Worm (Caenorhabditis elegans) whole organism, late embryonic: ENCODE results near the gene twk-13.

ENCODE experiments used
- C38D4.7 ChIP-seq: fragments of 200-800 bp; sonication (Bioruptor generic); optimal IDR thresholded peaks from 2 replicates; lab custom pipeline; 2018; ENCODE audit warnings: mild to moderate bottlenecking, missing genetic modification characterization, moderate library complexity, missing compliant biosample characterization
- K02D7.2 ChIP-seq: sonication (generic microtip); optimal IDR thresholded peaks from 2 replicates; lab custom pipeline; 2017; ENCODE audit warnings: mild to moderate bottlenecking, missing genetic modification characterization, missing compliant biosample characterization
- ahr-1 ChIP-seq: sonication (generic microtip); optimal IDR thresholded peaks from 2 replicates; lab custom pipeline; 2016; ENCODE audit warnings: missing genetic modification characterization, missing compliant biosample characterization
- ceh-18 ChIP-seq: sonication (generic microtip); optimal IDR thresholded peaks from 2 replicates; lab custom pipeline; 2016; ENCODE audit warnings: missing genetic modification characterization, missing compliant biosample characterization
- ceh-22 ChIP-seq: sonication (generic microtip); optimal IDR thresholded peaks from 2 replicates; lab custom pipeline; 2017; ENCODE audit warnings: missing biosample characterization, missing genetic modification characterization
- ceh-30 ChIP-seq: fragments of 150-350 bp; optimal IDR thresholded peaks from 2 replicates; lab custom pipeline; 2014; ENCODE audit warnings: missing biosample characterization, missing genetic modification characterization
- ceh-31 ChIP-seq: sonication (generic microtip); optimal IDR thresholded peaks from 2 replicates; lab custom pipeline; 2016; ENCODE audit warnings: missing genetic modification characterization, missing compliant biosample characterization
- ceh-9 ChIP-seq: sonication (generic microtip); optimal IDR thresholded peaks from 2 replicates; lab custom pipeline; 2016; ENCODE audit warnings: mild to moderate bottlenecking, missing genetic modification characterization, inconsistent platforms, missing compliant biosample characterization
- dve-1 ChIP-seq: sonication (generic microtip); optimal IDR thresholded peaks from 2 replicates; lab custom pipeline; 2017; ENCODE audit warnings: antibody characterized with exemption, mild to moderate bottlenecking, missing genetic modification characterization, missing compliant biosample characterization
- elt-2 ChIP-seq: sonication (generic microtip); optimal IDR thresholded peaks from 2 replicates; lab custom pipeline; 2016; ENCODE audit warnings: missing genetic modification reagents, missing genetic modification characterization, missing compliant biosample characterization
- ets-4 ChIP-seq: sonication (generic microtip); optimal IDR thresholded peaks from 2 replicates; lab custom pipeline; 2016; ENCODE audit warnings: missing genetic modification characterization, missing compliant biosample characterization
- fkh-10 ChIP-seq: fragments of 150-350 bp; optimal IDR thresholded peaks from 2 replicates; lab custom pipeline; 2014; ENCODE audit warnings: missing biosample characterization, missing genetic modification reagents, missing genetic modification characterization
- fkh-6 ChIP-seq: sonication (generic microtip); optimal IDR thresholded peaks from 2 replicates; lab custom pipeline; 2016; ENCODE audit warnings: missing genetic modification characterization, missing compliant biosample characterization
- gmeb-2 ChIP-seq: sonication (generic microtip); optimal IDR thresholded peaks from 2 replicates; lab custom pipeline; 2016; ENCODE audit warnings: missing genetic modification characterization, inconsistent platforms, missing compliant biosample characterization
- hlh-13 ChIP-seq: fragments of 200-800 bp; sonication (Bioruptor generic); optimal IDR thresholded peaks from 2 replicates; lab custom pipeline; 2018; ENCODE audit warnings: mild to moderate bottlenecking, missing genetic modification characterization, missing compliant biosample characterization
- hlh-15 ChIP-seq: sonication (generic microtip); optimal IDR thresholded peaks from 2 replicates; lab custom pipeline; 2016; ENCODE audit warnings: missing genetic modification characterization, missing compliant biosample characterization
- hlh-6 ChIP-seq: sonication (generic microtip); optimal IDR thresholded peaks from 2 replicates; lab custom pipeline; 2016; ENCODE audit warnings: missing genotype, missing genetic modification characterization, missing compliant biosample characterization
- hlh-8 ChIP-seq: sonication (generic microtip); optimal IDR thresholded peaks from 2 replicates; lab custom pipeline; 2016; ENCODE audit warnings: missing genotype, missing genetic modification characterization, missing compliant biosample characterization
- madf-2 ChIP-seq: sonication (generic microtip); optimal IDR thresholded peaks from 2 replicates; lab custom pipeline; 2017; ENCODE audit warnings: missing genetic modification characterization, missing compliant biosample characterization
- mec-3 ChIP-seq: sonication (generic microtip); optimal IDR thresholded peaks from 2 replicates; lab custom pipeline; 2016; ENCODE audit warnings: borderline replicate concordance, missing genetic modification characterization, missing compliant biosample characterization
- nfya-1 ChIP-seq: sonication (generic microtip); optimal IDR thresholded peaks from 2 replicates; lab custom pipeline; 2017; ENCODE audit warnings: missing genetic modification characterization, mild to moderate bottlenecking, missing compliant biosample characterization, antibody characterized with exemption, moderate library complexity
- nhr-232 ChIP-seq: sonication (generic microtip); optimal IDR thresholded peaks from 2 replicates; lab custom pipeline; 2016; ENCODE audit warnings: missing genetic modification characterization, missing compliant biosample characterization
- odd-2 ChIP-seq: sonication (generic microtip); optimal IDR thresholded peaks from 2 replicates; lab custom pipeline; 2017; ENCODE audit warnings: antibody characterized with exemption, mild to moderate bottlenecking, missing genetic modification characterization, missing compliant biosample characterization
- pax-1 ChIP-seq: fragments of 150-350 bp; optimal IDR thresholded peaks from 2 replicates; lab custom pipeline; 2014; ENCODE audit warnings: missing biosample characterization, missing genetic modification characterization
- pha-2 ChIP-seq: sonication (generic microtip); optimal IDR thresholded peaks from 2 replicates; lab custom pipeline; 2017; ENCODE audit warnings: mild to moderate bottlenecking, missing genetic modification characterization, missing compliant biosample characterization
- ref-2 ChIP-seq: sonication (generic microtip); optimal IDR thresholded peaks from 2 replicates; lab custom pipeline; 2016; ENCODE audit warnings: missing genetic modification characterization, missing compliant biosample characterization
- sox-2 ChIP-seq: fragments of 200-800 bp; sonication (Bioruptor generic); IDR thresholded peaks from 2 replicates; pipeline ENCODE4 v1.3.6; 2022; ENCODE audit warnings: missing genetic modification reagents, missing genetic modification characterization, missing compliant biosample characterization
- syd-9 ChIP-seq: sonication (generic microtip); optimal IDR thresholded peaks from 2 replicates; lab custom pipeline; 2016; ENCODE audit warnings: mild to moderate bottlenecking, missing genetic modification characterization, moderate library complexity, missing compliant biosample characterization
- tbx-2 ChIP-seq: sonication (generic microtip); optimal IDR thresholded peaks from 2 replicates; lab custom pipeline; 2016; ENCODE audit warnings: missing genetic modification characterization, missing compliant biosample characterization
- unc-3 ChIP-seq, 2 experiments: fragments of 200-800 bp in 1 of 2; sonication (Bioruptor generic) in 1 of 2; sonication (generic microtip) in 1 of 2; conservative IDR thresholded peaks in 1 of 2; optimal IDR thresholded peaks in 1 of 2; 2 replicates each; pipeline versions ENCODE4 v1.3.6 to Lab custom; 2016 to 2022; ENCODE audit warnings: missing compliant biosample characterization in 2 of 2, missing genetic modification characterization in 2 of 2, missing genetic modification reagents in 1 of 2
- unc-42 ChIP-seq: sonication (generic microtip); optimal IDR thresholded peaks from 2 replicates; lab custom pipeline; 2016; ENCODE audit warnings: missing genotype, missing genetic modification characterization, missing compliant biosample characterization
- unc-55 ChIP-seq: sonication (generic microtip); optimal IDR thresholded peaks from 2 replicates; lab custom pipeline; 2017; ENCODE audit warnings: missing biosample characterization, missing genetic modification reagents, missing genetic modification characterization
- unc-86 ChIP-seq: sonication (generic microtip); optimal IDR thresholded peaks from 2 replicates; lab custom pipeline; 2016; ENCODE audit warnings: missing genetic modification characterization, missing compliant biosample characterization
- zip-5 ChIP-seq: sonication (generic microtip); optimal IDR thresholded peaks from 2 replicates; lab custom pipeline; 2016; ENCODE audit warnings: missing genetic modification characterization, missing compliant biosample characterization
- ztf-16 ChIP-seq: sonication (generic microtip); optimal IDR thresholded peaks from 2 replicates; lab custom pipeline; 2017; ENCODE audit warnings: missing genetic modification characterization, missing compliant biosample characterization

Gene twk-13

DNA sequence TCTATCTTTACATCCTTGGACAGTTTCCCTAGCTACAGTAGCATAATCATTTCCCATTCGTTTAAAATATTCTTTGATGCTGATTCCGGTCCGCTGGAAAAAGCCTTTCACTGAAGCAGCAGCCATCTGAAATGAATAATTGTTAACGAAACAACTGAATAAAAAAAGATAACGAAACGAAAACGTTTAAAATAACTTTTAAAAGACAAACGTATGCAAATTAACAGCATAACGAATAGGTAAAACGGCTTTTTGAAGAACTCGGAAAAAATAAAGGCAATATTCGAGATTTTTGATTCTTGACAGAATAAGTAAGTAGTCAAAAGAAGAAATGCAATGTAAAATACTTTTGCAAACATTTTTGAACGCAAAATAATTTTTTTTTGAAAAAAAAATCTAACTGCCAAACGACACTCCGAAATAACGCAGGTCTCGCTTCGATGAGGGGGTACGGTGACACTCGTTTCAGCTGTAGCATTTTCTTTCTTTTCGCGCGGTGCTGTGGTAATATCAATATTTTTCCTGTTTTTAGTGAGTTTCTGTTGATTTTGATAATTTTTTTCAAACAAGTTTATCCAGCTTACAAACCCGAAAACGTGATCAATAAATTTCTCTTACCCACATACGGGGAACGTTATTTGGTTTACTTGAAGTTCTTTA is 19.8 kb downstream of the twk-13 start, which contains the start of the genes R04F11.5 and R04F11.2:
Gene R04F11.5 (minus strand): TSS at position 126 of the 660 bp plus-strand sequence.
Gene R04F11.2 (plus strand): TSS at position 488 of the 660 bp plus-strand sequence.
- TF ChIP-seq pax-1 (tag; lab: Kevin White, UChicago) (no peak), ceh-31 (peak; percentile 53), nfya-1 (tag; lab: Kevin White, UChicago) (peak; percentile 84), unc-55 (GFP tag; lab: Kevin White, UChicago) (no peak), ceh-18 (peak; percentile 8), ref-2 (tag; lab: Kevin White, UChicago) (peak; percentile 12), dve-1 (tag; lab: Kevin White, UChicago) (no peak), unc-42 (peak; percentile 15), nhr-232 (no peak), C38D4.7 (GFP tag; lab: Kevin White, UChicago) (no peak), fkh-10 (GFP tag; lab: Kevin White, UChicago) (peak; percentile 6)

DNA sequence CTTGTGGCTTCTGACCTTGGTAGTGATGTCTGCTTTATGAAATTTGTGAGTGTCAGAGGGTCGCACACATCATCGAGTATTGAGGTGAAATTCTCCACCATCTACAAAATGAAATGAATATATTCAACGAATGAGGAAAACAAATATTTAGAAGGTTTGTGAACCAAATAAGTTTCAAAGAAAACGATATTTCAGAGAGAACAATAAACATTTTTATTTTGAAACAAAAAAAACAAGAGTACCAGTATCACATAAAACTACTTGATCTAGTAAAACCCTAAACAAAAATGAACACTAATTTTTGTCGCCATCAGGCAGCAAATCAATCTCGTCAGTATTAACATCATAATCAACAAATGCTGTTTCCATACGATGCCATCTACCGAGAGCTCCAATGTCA is 20.7 kb downstream of the twk-13 start, which contains the start of gene R04F11.3:
Gene R04F11.3 (minus strand): TSS at position 101 of the 400 bp plus-strand sequence.
- no peak for TF ChIP-seq elt-2 (tag; lab: Kevin White, UChicago)
- TF ChIP-seq unc-86 (tag; lab: Kevin White, UChicago) = no peak
- TF ChIP-seq gmeb-2 (tag; lab: Kevin White, UChicago) = no peak
- no peak for TF ChIP-seq sox-2 (GFP tag; lab: Robert Waterston, UW)
- TF ChIP-seq dve-1 (tag; lab: Kevin White, UChicago) = no peak
- TF ChIP-seq nhr-232 = no peak
- no peak for TF ChIP-seq hlh-8 (tag; lab: Kevin White, UChicago)
- no peak for TF ChIP-seq ets-4 (tag; lab: Kevin White, UChicago)
- TF ChIP-seq hlh-13 (GFP tag; lab: Kevin White, UChicago) = no peak

DNA sequence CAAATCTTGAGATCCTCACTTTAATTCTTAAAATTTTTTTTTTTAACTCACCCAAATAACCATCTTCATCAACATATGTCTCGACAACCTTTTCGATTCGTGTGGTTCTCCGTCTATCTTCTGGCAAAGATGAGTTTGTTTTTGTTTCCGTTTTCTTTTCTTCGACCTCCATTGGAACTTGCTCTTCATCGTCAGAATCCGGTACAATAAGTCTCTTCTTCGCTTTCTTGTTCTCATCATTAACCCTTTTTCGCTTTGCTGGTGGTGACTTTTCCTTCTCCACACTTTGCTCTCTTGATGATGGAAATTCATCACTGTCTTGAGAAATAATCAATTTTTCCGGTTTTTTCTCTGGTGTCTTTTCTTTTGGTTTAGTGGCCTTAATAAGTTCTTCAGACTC is 21.7 kb downstream of the twk-13 start:
- no peak for TF ChIP-seq madf-2 (tag; lab: Kevin White, UChicago)
- no peak for TF ChIP-seq syd-9
- TF ChIP-seq odd-2 (tag; lab: Kevin White, UChicago) = no peak
- no peak for TF ChIP-seq ceh-22
- no peak for TF ChIP-seq ceh-30
- no peak for TF ChIP-seq zip-5 (tag; lab: Kevin White, UChicago)
- TF ChIP-seq fkh-6 (tag; lab: Kevin White, UChicago) = no peak
- TF ChIP-seq pha-2 (tag; lab: Kevin White, UChicago) = no peak
- no peak for TF ChIP-seq hlh-6 (tag; lab: Kevin White, UChicago)

DNA sequence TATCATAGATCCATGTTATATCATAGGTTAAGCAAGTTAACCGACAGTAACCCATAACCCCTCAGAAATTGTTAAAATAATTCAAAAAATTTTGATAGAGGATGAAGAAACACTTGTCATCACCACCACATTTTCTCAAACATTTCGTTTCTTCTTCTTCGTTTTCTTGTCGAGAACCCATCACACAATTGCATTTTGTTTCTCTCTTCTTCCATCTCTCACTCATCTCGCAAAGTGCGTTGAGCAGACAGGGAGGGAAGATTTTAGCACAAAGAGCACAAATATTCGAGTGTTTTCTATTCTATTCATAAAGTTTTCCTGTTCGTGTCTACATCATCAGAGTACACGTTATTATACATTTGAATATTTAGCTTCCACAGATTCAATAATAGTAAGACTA is 23.4 kb downstream of the twk-13 start:
- peak; percentile 59 for TF ChIP-seq unc-42
- TF ChIP-seq odd-2 (tag; lab: Kevin White, UChicago) = no peak

DNA sequence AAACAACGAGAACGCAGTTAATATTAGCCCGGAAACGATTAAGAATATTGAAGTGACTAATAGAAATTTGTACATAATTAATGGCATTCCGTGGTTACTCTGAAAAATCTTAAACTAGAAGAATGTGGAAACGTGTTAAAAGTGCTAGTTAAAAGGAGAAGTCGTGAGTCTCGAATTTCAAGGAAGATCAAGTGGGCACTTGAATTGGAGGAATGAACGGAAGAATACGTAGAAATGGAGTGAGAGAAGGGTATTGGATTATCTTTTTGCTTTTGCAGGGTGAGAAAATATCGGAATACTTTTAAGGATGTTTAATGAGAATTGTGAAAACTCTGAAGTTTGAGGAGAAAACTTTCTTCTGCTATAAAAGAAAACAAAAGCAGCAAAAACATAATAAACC is 27.5 kb downstream of the twk-13 start, which contains the start of gene hpo-30:
Gene hpo-30 (minus strand): TSS at position 101 of the 400 bp plus-strand sequence.
- TF ChIP-seq ceh-22 = no peak
- no peak for TF ChIP-seq unc-3 (GFP tag; conservative IDR thresholded peaks at IDR 0.05; lab: Robert Waterston, UW)
- TF ChIP-seq unc-3 (tag; optimal IDR thresholded peaks at IDR 0.05; lab: Kevin White, UChicago) = no peak
- TF ChIP-seq pax-1 (tag; lab: Kevin White, UChicago) = no peak
- TF ChIP-seq tbx-2 = no peak
- TF ChIP-seq ahr-1 (tag; lab: Kevin White, UChicago) = no peak
- TF ChIP-seq gmeb-2 (tag; lab: Kevin White, UChicago) = no peak
- no peak for TF ChIP-seq K02D7.2
- no peak for TF ChIP-seq madf-2 (tag; lab: Kevin White, UChicago)
- TF ChIP-seq mec-3 = no peak
- no peak for TF ChIP-seq ceh-9 (tag; lab: Kevin White, UChicago)
- TF ChIP-seq ztf-16 (tag; lab: Kevin White, UChicago) = no peak
- no peak for TF ChIP-seq nfya-1 (tag; lab: Kevin White, UChicago)
- TF ChIP-seq C38D4.7 (GFP tag; lab: Kevin White, UChicago) = no peak
- TF ChIP-seq hlh-15 (tag; lab: Kevin White, UChicago) = no peak
